Fruit fly (Drosophila melanogaster): Measurements from ENCODE around the gene CG31862.

The CG31862 gene

dm6 chr2L:12365964-12366482 is 27.4 kb downstream of the CG31862 start (continued):
- peak; percentile 97 for TF ChIP-seq fkh (GFP tag; optimal IDR thresholded peaks at IDR 0.05)
- no peak for TF ChIP-seq Hr4 (GFP tag; optimal IDR thresholded peaks at IDR 0.05)
- no peak for TF ChIP-seq CG34406 (GFP tag; optimal IDR thresholded peaks at IDR 0.05)
- no peak for TF ChIP-seq dsx (GFP tag; optimal IDR thresholded peaks at IDR 0.05; ENCODE audit: poor library complexity, severe bottlenecking)
- no peak for TF ChIP-seq Blimp-1 (GFP tag; optimal IDR thresholded peaks at IDR 0.05)
- TF ChIP-seq Ets96B (tag; optimal IDR thresholded peaks at IDR 0.05): no peak
- TF ChIP-seq salr (GFP tag; optimal IDR thresholded peaks at IDR 0.05): no peak

- TF ChIP-seq fkh (GFP tag; optimal IDR thresholded peaks at IDR 0.05) (peak; percentile 89), CG11902 (GFP tag; optimal IDR thresholded peaks at IDR 0.05) (no peak), cyc (GFP tag; optimal IDR thresholded peaks at IDR 0.05) (no peak), CG34406 (GFP tag; optimal IDR thresholded peaks at IDR 0.05) (no peak), acj6 (GFP tag; optimal IDR thresholded peaks at IDR 0.05) (no peak), CG15336 (GFP tag; IDR thresholded peaks at IDR 0.05) (no peak), CG16779 (tag; optimal IDR thresholded peaks at IDR 0.05) (peak; percentile 8), CG9139 (GFP tag; optimal IDR thresholded peaks at IDR 0.05) (no peak), Hr38 (GFP tag; optimal IDR thresholded peaks at IDR 0.05) (no peak), CG6854 (GFP tag; optimal IDR thresholded peaks at IDR 0.05) (no peak), eg (GFP tag; IDR thresholded peaks at IDR 0.05) (0 out of 3 replicates have a peak, but pooled peaks have one; percentile 18), fd59A (GFP tag; optimal IDR thresholded peaks at IDR 0.05) (no peak), OdsH (GFP tag; optimal IDR thresholded peaks at IDR 0.05) (no peak), vri (GFP tag; optimal IDR thresholded peaks at IDR 0.05) (no peak), Gug (GFP tag; IDR thresholded peaks at IDR 0.05) (no peak), Sox14 (GFP tag; optimal IDR thresholded peaks at IDR 0.05) (no peak), CG8119 (GFP tag; IDR thresholded peaks at IDR 0.05) (no peak), ss (GFP tag; optimal IDR thresholded peaks at IDR 0.05) (no peak), CG8319 (GFP tag; optimal IDR thresholded peaks at IDR 0.05) (no peak), CG7368 (GFP tag; optimal IDR thresholded peaks at IDR 0.05) (no peak), achi (GFP tag; optimal IDR thresholded peaks at IDR 0.05) (no peak), Sox102F (GFP tag; optimal IDR thresholded peaks at IDR 0.05) (no peak), CG6276 (GFP tag; optimal IDR thresholded peaks at IDR 0.05) (no peak), CG8632 (GFP tag; optimal IDR thresholded peaks at IDR 0.05) (no peak), Eip78C (GFP tag) (peak; percentile 51), fd85E (GFP tag; optimal IDR thresholded peaks at IDR 0.05) (no peak), CG10669 (GFP tag; optimal IDR thresholded peaks at IDR 0.05) (peak; percentile 2), CG4318 (GFP tag; optimal IDR thresholded peaks at IDR 0.05) (no peak), Ets21C (GFP tag; optimal IDR thresholded peaks at IDR 0.05) (no peak), spab (GFP tag; optimal IDR thresholded peaks at IDR 0.05) (no peak), Smox (GFP tag; optimal IDR thresholded peaks at IDR 0.05) (no peak), salr (GFP tag; optimal IDR thresholded peaks at IDR 0.05) (no peak)
Measured at dm6 chr2L:12369612-12370011, 31.0 kb downstream of the CG31862 start.

dm6 chr2L:12371740-12372139 is 33.1 kb downstream of the CG31862 start:
- peak; percentile 94 for TF ChIP-seq fkh (GFP tag; optimal IDR thresholded peaks at IDR 0.05)
- no peak for TF ChIP-seq CG6854 (GFP tag; optimal IDR thresholded peaks at IDR 0.05)

- TF ChIP-seq fkh (GFP tag; optimal IDR thresholded peaks at IDR 0.05) (peak; percentile 79), esn (GFP tag; optimal IDR thresholded peaks at IDR 0.05) (no peak)
Measured at dm6 chr2L:12372436-12372835, 33.8 kb downstream of the CG31862 start.
